Fruit fly (Drosophila melanogaster): ENCODE measurements around the gene CG5577.
"Not testable (repeated sequence)": the region's sequence is repeated elsewhere in the genome, so short reads cannot be mapped to it uniquely, and the experiment has no call there.

The CG5577 gene

dm6 chr3L:17884276-17884675, 43.0 kb upstream of the CG5577 start, which contains the start of gene CG5506:
TSS of gene CG5506 (minus strand) at chr3L:17884376.
- TF ChIP-seq vri (GFP tag; optimal IDR thresholded peaks at IDR 0.05), result peak; percentile 37
- TF ChIP-seq eg (GFP tag; IDR thresholded peaks at IDR 0.05), result no peak

dm6 chr3L:17878781-17879360, 37.6 kb upstream of the CG5577 start, which contains the start of gene CG7408:
TSS of gene CG7408 (plus strand) at chr3L:17879096.
- TF ChIP-seq Blimp-1 (GFP tag; optimal IDR thresholded peaks at IDR 0.05) (no peak), Eip93F (GFP tag; optimal IDR thresholded peaks at IDR 0.05) (peak; percentile 60), vri (GFP tag; optimal IDR thresholded peaks at IDR 0.05) (peak; percentile 43), dsx (GFP tag; optimal IDR thresholded peaks at IDR 0.05; ENCODE audit: poor library complexity, severe bottlenecking) (peak; percentile 88), fkh (GFP tag; optimal IDR thresholded peaks at IDR 0.05) (peak; percentile 20), Lpt (GFP tag; optimal IDR thresholded peaks at IDR 0.05) (peak; percentile 3), CG1621 (tag; optimal IDR thresholded peaks at IDR 0.05) (peak; percentile 85), CG16779 (tag; optimal IDR thresholded peaks at IDR 0.05) (no peak), Hr38 (GFP tag; optimal IDR thresholded peaks at IDR 0.05) (no peak)

- TF ChIP-seq CG8319, CG6854, CG10631 (GFP tag; optimal IDR thresholded peaks at IDR 0.05): not testable (repeated sequence)
Measured at dm6 chr3L:17858174-17858573, 16.9 kb upstream of the CG5577 start, which contains the start of gene CG34002. TSS of gene CG34002 (plus strand) at chr3L:17858474.

dm6 chr3L:17856655-17857479, 15.6 kb upstream of the CG5577 start, which contains the start of gene CG5535:
TSS of gene CG5535 (minus strand) at chr3L:17856794.
- peak; percentile 64 for TF ChIP-seq pdm3 (GFP tag; optimal IDR thresholded peaks at IDR 0.05)
- peak; percentile 56 for TF ChIP-seq CG34406 (GFP tag; optimal IDR thresholded peaks at IDR 0.05)
- TF ChIP-seq Eip75B (GFP tag; optimal IDR thresholded peaks at IDR 0.05), result peak; percentile 20
- peak; percentile 74 for TF ChIP-seq OdsH (GFP tag; optimal IDR thresholded peaks at IDR 0.05)
- peak; percentile 47 for TF ChIP-seq CG11762 (GFP tag; optimal IDR thresholded peaks at IDR 0.05; ENCODE audit: insufficient read depth)
- TF ChIP-seq CG1621 (tag; optimal IDR thresholded peaks at IDR 0.05), result no peak
- peak; percentile 12 for TF ChIP-seq CG11902 (GFP tag; optimal IDR thresholded peaks at IDR 0.05)
- peak; percentile 44 for TF ChIP-seq CG15336 (GFP tag; IDR thresholded peaks at IDR 0.05)
- TF ChIP-seq acj6 (GFP tag; optimal IDR thresholded peaks at IDR 0.05), result peak; percentile 76
- TF ChIP-seq CG16779 (tag; optimal IDR thresholded peaks at IDR 0.05), result peak; percentile 74
- peak; percentile 2 for TF ChIP-seq cyc (GFP tag; optimal IDR thresholded peaks at IDR 0.05)
- no peak for TF ChIP-seq Ets21C (GFP tag; optimal IDR thresholded peaks at IDR 0.05)
- peak; percentile 76 for TF ChIP-seq eg (GFP tag; IDR thresholded peaks at IDR 0.05)
- peak; percentile 73 for TF ChIP-seq Ets96B (tag; optimal IDR thresholded peaks at IDR 0.05)
- peak; percentile 75 for TF ChIP-seq CG3032 (tag; optimal IDR thresholded peaks at IDR 0.05)
- no peak for TF ChIP-seq Smox (GFP tag; optimal IDR thresholded peaks at IDR 0.05)
- peak; percentile 78 for TF ChIP-seq achi (GFP tag; optimal IDR thresholded peaks at IDR 0.05)
- peak; percentile 47 for TF ChIP-seq CG7368 (GFP tag; optimal IDR thresholded peaks at IDR 0.05)
- peak; percentile 26; the same call in 1 of the 2 replicates for TF ChIP-seq CG11294 (GFP tag; IDR thresholded peaks at IDR 0.05)
- peak; percentile 57 for TF ChIP-seq CG8632 (GFP tag; optimal IDR thresholded peaks at IDR 0.05)
- TF ChIP-seq Lpt (GFP tag; optimal IDR thresholded peaks at IDR 0.05), result peak; percentile 58
- peak; percentile 65 for TF ChIP-seq esn (GFP tag; optimal IDR thresholded peaks at IDR 0.05)
- no peak for TF ChIP-seq svp (GFP tag)
- no peak for TF ChIP-seq Sox102F (GFP tag; optimal IDR thresholded peaks at IDR 0.05)
- TF ChIP-seq Sox14 (GFP tag; optimal IDR thresholded peaks at IDR 0.05), result peak; percentile 41
- peak; percentile 66 for TF ChIP-seq CG6792 (GFP tag; optimal IDR thresholded peaks at IDR 0.05)
- peak; percentile 60 for TF ChIP-seq fd59A (GFP tag; optimal IDR thresholded peaks at IDR 0.05)
- peak; percentile 88 for TF ChIP-seq CG4318 (GFP tag; optimal IDR thresholded peaks at IDR 0.05)
- peak; percentile 68 for TF ChIP-seq CG3919 (GFP tag; optimal IDR thresholded peaks at IDR 0.05)
- peak; percentile 32 for TF ChIP-seq topi (GFP tag; optimal IDR thresholded peaks at IDR 0.05)
- TF ChIP-seq ss (GFP tag; optimal IDR thresholded peaks at IDR 0.05), result peak; percentile 48 to 52
- TF ChIP-seq Hr38 (GFP tag; optimal IDR thresholded peaks at IDR 0.05), result no peak
- peak; percentile 79 for TF ChIP-seq net (GFP tag; optimal IDR thresholded peaks at IDR 0.05)
- peak; percentile 37 for TF ChIP-seq CG31627 (GFP tag; optimal IDR thresholded peaks at IDR 0.05)
- TF ChIP-seq Eip78C (GFP tag), result peak; percentile 90

All from whole organism, prepupa.